Worm (Caenorhabditis elegans): ENCODE results near the gene F42G4.7.

F42G4.7 gene

DNA sequence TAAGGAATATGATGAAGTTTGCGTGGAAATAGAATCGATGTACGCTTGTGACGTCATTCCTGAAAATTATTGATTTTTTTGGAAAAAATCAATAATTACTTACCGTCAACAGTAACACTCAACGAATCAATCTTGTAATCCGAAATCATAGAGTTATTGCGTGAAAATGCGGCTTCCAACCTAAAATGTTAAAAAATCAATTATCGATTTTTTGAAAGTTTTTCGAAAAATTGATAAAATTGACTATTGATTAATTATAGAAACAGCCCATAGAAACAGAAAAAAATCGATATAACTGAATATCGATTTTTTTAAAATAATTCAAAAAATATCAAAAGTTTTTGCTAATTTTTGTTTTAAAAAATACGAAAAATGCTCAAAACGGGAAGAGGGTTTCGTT, at the start of gene F42G4.7:
F42G4.7 (minus strand) TSS at position 185 of the 400 bp plus-strand sequence.
- peak; percentile 63 for TF ChIP-seq ceh-28 (tag; optimal IDR thresholded peaks at IDR 0.05)

DNA sequence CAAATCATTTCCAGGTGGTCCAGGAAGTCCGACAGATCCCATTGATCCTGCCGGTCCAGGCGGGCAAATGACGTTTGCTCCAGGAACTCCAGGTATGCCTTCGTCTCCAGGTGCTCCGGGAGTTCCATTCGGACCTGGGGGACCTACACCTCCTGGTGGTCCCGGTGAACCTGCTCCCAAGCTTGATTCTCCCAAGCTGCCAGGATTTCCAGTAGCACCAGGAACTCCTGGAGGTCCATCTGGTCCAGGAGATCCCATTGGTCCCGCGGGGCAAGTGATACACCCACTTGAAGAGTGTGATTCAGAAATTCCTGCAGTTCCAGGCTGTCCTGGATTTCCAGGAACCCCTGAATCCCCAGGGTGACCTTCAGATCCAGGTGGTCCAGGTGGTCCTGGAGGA, 49.3 kb upstream of the F42G4.7 start:
- TF ChIP-seq daf-19 (GFP tag; conservative IDR thresholded peaks at IDR 0.05) (no peak), vab-7 (GFP tag; IDR thresholded peaks at IDR 0.05) (no peak), nhr-42 (GFP tag; IDR thresholded peaks at IDR 0.05) (no peak), lin-39 (tag; optimal IDR thresholded peaks at IDR 0.05) (no peak), attf-4 (tag; optimal IDR thresholded peaks at IDR 0.05) (no peak), set-16 (GFP tag; IDR thresholded peaks at IDR 0.05) (peak; percentile 88), pqm-1 (tag; optimal IDR thresholded peaks at IDR 0.05) (no peak), lin-13 (GFP tag; optimal IDR thresholded peaks at IDR 0.05) (no peak), zag-1 (tag; optimal IDR thresholded peaks at IDR 0.05) (no peak), arid-1 (GFP tag; conservative IDR thresholded peaks at IDR 0.05) (no peak), nhr-77 (tag; optimal IDR thresholded peaks at IDR 0.05) (no peak), mdt-29 (GFP tag; IDR thresholded peaks at IDR 0.05) (no peak), aly-2 (tag; optimal IDR thresholded peaks at IDR 0.05) (no peak), ceh-20 (GFP tag; IDR thresholded peaks at IDR 0.05) (no peak), dmd-6 (GFP tag; IDR thresholded peaks at IDR 0.05) (no peak), pha-4 (GFP tag; IDR thresholded peaks at IDR 0.05) (no peak), pha-4 (tag; optimal IDR thresholded peaks at IDR 0.05) (no peak), egl-43 (GFP tag; IDR thresholded peaks at IDR 0.05) (0 out of 2 replicates have a peak, but pooled peaks have one; percentile 27)

DNA sequence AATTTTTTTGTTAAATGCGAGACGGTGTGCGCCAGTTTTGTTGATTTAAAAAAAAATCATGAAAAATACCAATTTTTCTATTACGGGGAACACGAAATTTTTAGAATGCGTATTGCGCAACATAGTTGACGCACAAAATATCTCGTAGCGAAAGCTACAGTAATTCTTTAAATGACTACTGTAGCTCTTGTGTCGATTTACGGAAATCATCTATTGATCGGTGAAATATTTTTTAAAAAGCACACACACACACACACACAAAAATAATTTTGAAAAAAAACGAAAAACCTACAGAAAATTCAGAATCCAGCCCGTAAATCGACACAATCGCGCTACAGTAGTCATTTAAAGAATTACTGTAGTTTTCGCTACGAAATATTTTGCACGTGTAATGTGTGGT, 44.8 kb upstream of the F42G4.7 start:
- TF ChIP-seq duxl-1 (tag; optimal IDR thresholded peaks at IDR 0.05; ENCODE audit: poor library complexity), result no peak
- TF ChIP-seq unc-62 (GFP tag; optimal IDR thresholded peaks at IDR 0.05 in 1 of 2), result peak in 1 of 2 experiments; percentile 4
- TF ChIP-seq unc-62 (tag; optimal IDR thresholded peaks at IDR 0.05), result no peak

DNA sequence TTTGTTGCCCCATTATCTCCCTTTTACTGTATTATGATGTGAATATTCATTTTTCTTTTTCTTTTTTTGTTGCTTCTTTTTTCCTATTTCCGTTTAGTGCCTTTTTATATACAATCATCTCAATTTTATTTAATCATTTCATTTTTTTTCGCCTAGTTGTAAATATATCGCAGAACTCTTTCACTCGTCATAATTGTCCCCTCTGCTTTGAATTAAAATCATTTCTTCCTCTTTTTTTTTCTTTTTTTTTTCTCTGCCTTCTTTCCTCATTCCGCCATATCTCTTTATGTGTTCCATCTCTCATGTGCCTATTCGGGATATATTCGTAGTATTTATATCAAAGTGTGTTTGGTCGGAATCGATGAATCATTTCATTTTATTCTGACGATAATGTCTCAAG, 44.0 kb upstream of the F42G4.7 start, which contains the start of gene Y81G3A.4:
Y81G3A.4 (plus strand) TSS at position 301 of the 400 bp plus-strand sequence.
- TF ChIP-seq ceh-28 (tag; optimal IDR thresholded peaks at IDR 0.05) (no peak), tag-97 (GFP tag; IDR thresholded peaks at IDR 0.05) (no peak), dmd-6 (GFP tag; IDR thresholded peaks at IDR 0.05) (no peak), zip-11 (GFP tag; IDR thresholded peaks at IDR 0.05) (no peak), nhr-28 (tag; optimal IDR thresholded peaks at IDR 0.05) (peak; percentile 13), ztf-7 (tag; optimal IDR thresholded peaks at IDR 0.05) (no peak), pha-4 (GFP tag; IDR thresholded peaks at IDR 0.05) (no peak), pha-4 (tag; optimal IDR thresholded peaks at IDR 0.05) (no peak), aha-1 (tag) (peak; percentile 21), spr-1 (tag; optimal IDR thresholded peaks at IDR 0.05) (no peak), egl-27 (tag; optimal IDR thresholded peaks at IDR 0.05) (no peak), mes-2 (tag; optimal IDR thresholded peaks at IDR 0.05; ENCODE audit: poor library complexity, severe bottlenecking) (no peak)

DNA sequence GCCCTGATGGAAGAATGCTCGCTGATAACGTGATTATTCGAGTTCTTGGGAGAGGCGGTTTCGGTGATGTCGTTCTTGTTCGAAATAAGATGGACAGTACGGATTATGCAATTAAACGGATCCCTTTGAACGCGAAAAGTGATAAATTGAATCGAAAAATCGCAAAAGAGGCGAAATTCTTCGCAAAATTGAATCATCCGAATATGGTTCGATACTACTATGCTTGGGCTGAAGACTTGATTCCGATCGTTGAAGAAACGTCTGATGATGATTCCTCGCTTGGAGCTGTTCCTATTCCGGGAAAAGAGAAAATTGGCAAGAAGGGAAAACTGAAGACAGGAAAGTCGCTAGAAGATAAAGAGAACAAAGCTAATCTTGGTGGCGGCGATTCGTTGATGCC, 38.9 kb upstream of the F42G4.7 start:
- TF ChIP-seq aha-1 (tag) (peak; percentile 92), mes-2 (tag; optimal IDR thresholded peaks at IDR 0.05; ENCODE audit: poor library complexity, severe bottlenecking) (no peak), lim-7 (GFP tag; IDR thresholded peaks at IDR 0.05) (no peak), lin-29 (GFP tag; IDR thresholded peaks at IDR 0.05) (no peak), F10B5.3 (tag; optimal IDR thresholded peaks at IDR 0.05) (no peak), set-16 (GFP tag; IDR thresholded peaks at IDR 0.05) (no peak), nhr-102 (tag; optimal IDR thresholded peaks at IDR 0.05) (no peak), snpc-4 (tag; optimal IDR thresholded peaks at IDR 0.05) (no peak), T20F7.1 (GFP tag; optimal IDR thresholded peaks at IDR 0.05) (no peak), unc-62 (GFP tag; optimal IDR thresholded peaks at IDR 0.05 in 1 of 2) (peak in 1 of 2 experiments; percentile 80), unc-62 (tag; optimal IDR thresholded peaks at IDR 0.05) (no peak), pqm-1 (tag; optimal IDR thresholded peaks at IDR 0.05) (no peak), daf-8 (GFP tag; IDR thresholded peaks at IDR 0.05) (no peak), tag-97 (GFP tag; IDR thresholded peaks at IDR 0.05) (no peak), attf-4 (tag; optimal IDR thresholded peaks at IDR 0.05) (no peak), ceh-28 (tag; optimal IDR thresholded peaks at IDR 0.05) (no peak)
